Worm (Caenorhabditis elegans) whole organism, late embryonic: Measurements from ENCODE around the gene F52B11.5.

ENCODE experiments used
- C08G9.2 ChIP-seq: sonication (generic microtip); optimal IDR thresholded peaks from 2 replicates; lab custom pipeline; 2016; ENCODE audit warnings: mild to moderate bottlenecking, missing genetic modification characterization, moderate library complexity, missing compliant biosample characterization
- K02D7.2 ChIP-seq: sonication (generic microtip); optimal IDR thresholded peaks from 2 replicates; lab custom pipeline; 2017; ENCODE audit warnings: mild to moderate bottlenecking, missing genetic modification characterization, missing compliant biosample characterization
- K09A11.1 ChIP-seq: sonication (generic microtip); optimal IDR thresholded peaks from 2 replicates; lab custom pipeline; 2017; ENCODE audit warnings: antibody characterized with exemption, mild to moderate bottlenecking, missing genetic modification characterization, missing compliant biosample characterization; ENCODE audit not compliant: insufficient read depth
- T23F11.4 ChIP-seq: fragments of 200-800 bp; sonication (Bioruptor generic); optimal IDR thresholded peaks from 2 replicates; lab custom pipeline; 2018; ENCODE audit warnings: mild to moderate bottlenecking, missing genetic modification characterization, missing compliant biosample characterization
- ahr-1 ChIP-seq: sonication (generic microtip); optimal IDR thresholded peaks from 2 replicates; lab custom pipeline; 2016; ENCODE audit warnings: missing genetic modification characterization, missing compliant biosample characterization
- ama-1 ChIP-seq: fragments of 150-350 bp; optimal IDR thresholded peaks from 2 replicates; lab custom pipeline; 2014
- ceh-14 ChIP-seq: sonication (generic microtip); optimal IDR thresholded peaks from 2 replicates; lab custom pipeline; 2016; ENCODE audit warnings: missing genotype, missing genetic modification characterization, missing compliant biosample characterization
- ceh-18 ChIP-seq: sonication (generic microtip); optimal IDR thresholded peaks from 2 replicates; lab custom pipeline; 2016; ENCODE audit warnings: missing genetic modification characterization, missing compliant biosample characterization
- ceh-24 ChIP-seq: sonication (generic microtip); optimal IDR thresholded peaks from 2 replicates; lab custom pipeline; 2016; ENCODE audit warnings: mild to moderate bottlenecking, missing genetic modification characterization, missing compliant biosample characterization
- ceh-31 ChIP-seq: sonication (generic microtip); optimal IDR thresholded peaks from 2 replicates; lab custom pipeline; 2016; ENCODE audit warnings: missing genetic modification characterization, missing compliant biosample characterization
- ceh-34 ChIP-seq: sonication (generic microtip); optimal IDR thresholded peaks from 2 replicates; lab custom pipeline; 2016; ENCODE audit warnings: mild to moderate bottlenecking, missing genetic modification characterization, missing compliant biosample characterization
- ceh-45 ChIP-seq: fragments of 200-800 bp; sonication (Bioruptor generic); IDR thresholded peaks from 2 replicates; pipeline ENCODE4 v1.3.6; 2022; ENCODE audit warnings: missing genetic modification reagents, missing genetic modification characterization, missing compliant biosample characterization
- ceh-48 ChIP-seq: sonication (generic microtip); optimal IDR thresholded peaks from 2 replicates; lab custom pipeline; 2016; ENCODE audit warnings: missing genetic modification characterization, inconsistent platforms, missing compliant biosample characterization
- che-1 ChIP-seq: sonication (generic microtip); optimal IDR thresholded peaks from 2 replicates; lab custom pipeline; 2016; ENCODE audit warnings: mild to moderate bottlenecking, missing genetic modification characterization, missing compliant biosample characterization
- dmd-4 ChIP-seq: sonication (generic microtip); optimal IDR thresholded peaks from 2 replicates; lab custom pipeline; 2016; ENCODE audit warnings: borderline replicate concordance, missing genetic modification characterization, missing compliant biosample characterization
- elt-2 ChIP-seq: sonication (generic microtip); optimal IDR thresholded peaks from 2 replicates; lab custom pipeline; 2016; ENCODE audit warnings: missing genetic modification reagents, missing genetic modification characterization, missing compliant biosample characterization
- elt-4 ChIP-seq: sonication (generic microtip); optimal IDR thresholded peaks from 2 replicates; lab custom pipeline; 2016; ENCODE audit warnings: missing genetic modification characterization, missing compliant biosample characterization
- fax-1 ChIP-seq: sonication (generic microtip); optimal IDR thresholded peaks from 2 replicates; lab custom pipeline; 2016; ENCODE audit warnings: missing genotype, missing genetic modification characterization, missing compliant biosample characterization
- fkh-10 ChIP-seq: fragments of 150-350 bp; optimal IDR thresholded peaks from 2 replicates; lab custom pipeline; 2014; ENCODE audit warnings: missing biosample characterization, missing genetic modification reagents, missing genetic modification characterization
- gmeb-2 ChIP-seq: sonication (generic microtip); optimal IDR thresholded peaks from 2 replicates; lab custom pipeline; 2016; ENCODE audit warnings: missing genetic modification characterization, inconsistent platforms, missing compliant biosample characterization
- hlh-6 ChIP-seq: sonication (generic microtip); optimal IDR thresholded peaks from 2 replicates; lab custom pipeline; 2016; ENCODE audit warnings: missing genotype, missing genetic modification characterization, missing compliant biosample characterization
- lim-6 ChIP-seq: sonication (generic microtip); optimal IDR thresholded peaks from 2 replicates; lab custom pipeline; 2016; ENCODE audit warnings: missing genetic modification characterization, missing compliant biosample characterization
- lin-11 ChIP-seq: fragments of 200-800 bp; sonication (Bioruptor generic); optimal IDR thresholded peaks from 2 replicates; lab custom pipeline; 2018; ENCODE audit warnings: mild to moderate bottlenecking, missing genetic modification characterization, missing compliant biosample characterization
- nfya-1 ChIP-seq: sonication (generic microtip); optimal IDR thresholded peaks from 2 replicates; lab custom pipeline; 2017; ENCODE audit warnings: missing genetic modification characterization, mild to moderate bottlenecking, missing compliant biosample characterization, antibody characterized with exemption, moderate library complexity
- nhr-232 ChIP-seq: sonication (generic microtip); optimal IDR thresholded peaks from 2 replicates; lab custom pipeline; 2016; ENCODE audit warnings: missing genetic modification characterization, missing compliant biosample characterization
- pag-3 ChIP-seq: sonication (generic microtip); optimal IDR thresholded peaks from 2 replicates; lab custom pipeline; 2016; ENCODE audit warnings: missing compliant biosample characterization, missing genetic modification characterization, borderline replicate concordance
- pha-2 ChIP-seq: sonication (generic microtip); optimal IDR thresholded peaks from 2 replicates; lab custom pipeline; 2017; ENCODE audit warnings: mild to moderate bottlenecking, missing genetic modification characterization, missing compliant biosample characterization
- pqm-1 ChIP-seq: sonication (generic microtip); optimal IDR thresholded peaks from 2 replicates; lab custom pipeline; 2016; ENCODE audit warnings: missing genetic modification characterization, missing compliant biosample characterization
- syd-9 ChIP-seq: sonication (generic microtip); optimal IDR thresholded peaks from 2 replicates; lab custom pipeline; 2016; ENCODE audit warnings: mild to moderate bottlenecking, missing genetic modification characterization, moderate library complexity, missing compliant biosample characterization
- tbx-2 ChIP-seq: sonication (generic microtip); optimal IDR thresholded peaks from 2 replicates; lab custom pipeline; 2016; ENCODE audit warnings: missing genetic modification characterization, missing compliant biosample characterization
- unc-3 ChIP-seq, 2 experiments: fragments of 200-800 bp in 1 of 2; sonication (Bioruptor generic) in 1 of 2; sonication (generic microtip) in 1 of 2; conservative IDR thresholded peaks in 1 of 2; optimal IDR thresholded peaks in 1 of 2; 2 replicates each; pipeline versions ENCODE4 v1.3.6 to Lab custom; 2016 to 2022; ENCODE audit warnings: missing compliant biosample characterization in 2 of 2, missing genetic modification characterization in 2 of 2, missing genetic modification reagents in 1 of 2
- unc-42 ChIP-seq: sonication (generic microtip); optimal IDR thresholded peaks from 2 replicates; lab custom pipeline; 2016; ENCODE audit warnings: missing genotype, missing genetic modification characterization, missing compliant biosample characterization
- unc-55 ChIP-seq: sonication (generic microtip); optimal IDR thresholded peaks from 2 replicates; lab custom pipeline; 2017; ENCODE audit warnings: missing biosample characterization, missing genetic modification reagents, missing genetic modification characterization
- unc-86 ChIP-seq: sonication (generic microtip); optimal IDR thresholded peaks from 2 replicates; lab custom pipeline; 2016; ENCODE audit warnings: missing genetic modification characterization, missing compliant biosample characterization
- zip-5 ChIP-seq: sonication (generic microtip); optimal IDR thresholded peaks from 2 replicates; lab custom pipeline; 2016; ENCODE audit warnings: missing genetic modification characterization, missing compliant biosample characterization

F52B11.5 gene

ce11 chrIV:14115045-14115444, 12.0 kb upstream of the F52B11.5 start:
- TF ChIP-seq ahr-1 (tag; lab: Kevin White, UChicago): no peak
- no peak for TF ChIP-seq ceh-14 (tag; lab: Kevin White, UChicago)
- no peak for TF ChIP-seq unc-86
- TF ChIP-seq elt-4 (tag; lab: Kevin White, UChicago): no peak
- no peak for TF ChIP-seq syd-9
- no peak for TF ChIP-seq gmeb-2
- TF ChIP-seq unc-55 (GFP tag; lab: Kevin White, UChicago): no peak
- TF ChIP-seq pag-3 (tag; lab: Kevin White, UChicago): no peak
- no peak for TF ChIP-seq fax-1

- no peak for TF ChIP-seq ahr-1 (tag; lab: Kevin White, UChicago)
- no peak for TF ChIP-seq fkh-10 (GFP tag; lab: Kevin White, UChicago)
- no peak for TF ChIP-seq nfya-1 (tag; lab: Kevin White, UChicago)
- TF ChIP-seq che-1 (tag; lab: Kevin White, UChicago): no peak
- no peak for TF ChIP-seq ceh-34 (tag; lab: Kevin White, UChicago)
- TF ChIP-seq pqm-1 (tag; lab: Kevin White, UChicago): no peak
- TF ChIP-seq pag-3 (tag; lab: Kevin White, UChicago): no peak
- TF ChIP-seq ceh-45 (GFP tag; lab: Robert Waterston, UW): no peak
- no peak for TF ChIP-seq elt-2 (tag; lab: Kevin White, UChicago)
- no peak for TF ChIP-seq ceh-24 (tag; lab: Kevin White, UChicago)
- TF ChIP-seq tbx-2: no peak
- no peak for TF ChIP-seq K09A11.1 (tag; lab: Kevin White, UChicago)
Observed at ce11 chrIV:14114357-14114756, 11.3 kb upstream of the F52B11.5 start.

- no peak for TF ChIP-seq zip-5 (tag; lab: Kevin White, UChicago)
- TF ChIP-seq unc-55 (GFP tag; lab: Kevin White, UChicago): no peak
- no peak for TF ChIP-seq lin-11 (tag; lab: Kevin White, UChicago)
- TF ChIP-seq K02D7.2 (tag; lab: Kevin White, UChicago): no peak
- no peak for TF ChIP-seq dmd-4 (tag; lab: Kevin White, UChicago)
- no peak for TF ChIP-seq ceh-18 (tag; lab: Kevin White, UChicago)
- no peak for TF ChIP-seq C08G9.2 (tag; lab: Kevin White, UChicago)
- no peak for TF ChIP-seq K09A11.1 (tag; lab: Kevin White, UChicago)
- no peak for TF ChIP-seq ceh-48 (tag; lab: Kevin White, UChicago)
- no peak for TF ChIP-seq lim-6 (tag; lab: Kevin White, UChicago)
- no peak for TF ChIP-seq fax-1
- no peak for TF ChIP-seq T23F11.4 (GFP tag; lab: Kevin White, UChicago)
- no peak for TF ChIP-seq pha-2 (tag; lab: Kevin White, UChicago)
- no peak for TF ChIP-seq unc-3 (GFP tag; conservative IDR thresholded peaks at IDR 0.05; lab: Robert Waterston, UW)
- TF ChIP-seq unc-3 (tag; optimal IDR thresholded peaks at IDR 0.05; lab: Kevin White, UChicago): no peak
- TF ChIP-seq ceh-31 (tag; lab: Kevin White, UChicago): no peak
Observed at ce11 chrIV:14113621-14114020, 10.6 kb upstream of the F52B11.5 start.

ce11 chrIV:14107647-14108046, 4.6 kb upstream of the F52B11.5 start:
- TF ChIP-seq K02D7.2 (tag; lab: Kevin White, UChicago) (no peak), nhr-232 (no peak), dmd-4 (tag; lab: Kevin White, UChicago) (no peak), pqm-1 (tag; lab: Kevin White, UChicago) (no peak), hlh-6 (tag; lab: Kevin White, UChicago) (no peak), tbx-2 (no peak), unc-42 (tag; lab: Kevin White, UChicago) (no peak), ama-1 (lab: Kevin White, UChicago) (no peak), T23F11.4 (GFP tag; lab: Kevin White, UChicago) (no peak), zip-5 (tag; lab: Kevin White, UChicago) (no peak), unc-3 (GFP tag; conservative IDR thresholded peaks at IDR 0.05; lab: Robert Waterston, UW) (no peak), unc-3 (tag; optimal IDR thresholded peaks at IDR 0.05; lab: Kevin White, UChicago) (no peak)
